Worm (Caenorhabditis elegans) whole organism, late embryonic: Measurements from ENCODE around the gene F44E5.15.

ENCODE experiments used
- F13H6.1 ChIP-seq: sonication (generic microtip); optimal IDR thresholded peaks from 2 replicates; lab custom pipeline; 2016; ENCODE audit warnings: missing genetic modification characterization, missing compliant biosample characterization
- K09A11.1 ChIP-seq: sonication (generic microtip); optimal IDR thresholded peaks from 2 replicates; lab custom pipeline; 2017; ENCODE audit warnings: antibody characterized with exemption, mild to moderate bottlenecking, missing genetic modification characterization, missing compliant biosample characterization; ENCODE audit not compliant: insufficient read depth
- T23F11.4 ChIP-seq: fragments of 200-800 bp; sonication (Bioruptor generic); optimal IDR thresholded peaks from 2 replicates; lab custom pipeline; 2018; ENCODE audit warnings: mild to moderate bottlenecking, missing genetic modification characterization, missing compliant biosample characterization
- Y22D7AL.16 ChIP-seq: sonication (generic microtip); optimal IDR thresholded peaks from 2 replicates; lab custom pipeline; 2016; ENCODE audit warnings: missing genetic modification characterization, missing compliant biosample characterization
- ceh-34 ChIP-seq: sonication (generic microtip); optimal IDR thresholded peaks from 2 replicates; lab custom pipeline; 2016; ENCODE audit warnings: mild to moderate bottlenecking, missing genetic modification characterization, missing compliant biosample characterization
- ceh-9 ChIP-seq: sonication (generic microtip); optimal IDR thresholded peaks from 2 replicates; lab custom pipeline; 2016; ENCODE audit warnings: mild to moderate bottlenecking, missing genetic modification characterization, inconsistent platforms, missing compliant biosample characterization
- dmd-4 ChIP-seq: sonication (generic microtip); optimal IDR thresholded peaks from 2 replicates; lab custom pipeline; 2016; ENCODE audit warnings: borderline replicate concordance, missing genetic modification characterization, missing compliant biosample characterization
- fkh-6 ChIP-seq: sonication (generic microtip); optimal IDR thresholded peaks from 2 replicates; lab custom pipeline; 2016; ENCODE audit warnings: missing genetic modification characterization, missing compliant biosample characterization
- hlh-13 ChIP-seq: fragments of 200-800 bp; sonication (Bioruptor generic); optimal IDR thresholded peaks from 2 replicates; lab custom pipeline; 2018; ENCODE audit warnings: mild to moderate bottlenecking, missing genetic modification characterization, missing compliant biosample characterization
- lim-6 ChIP-seq: sonication (generic microtip); optimal IDR thresholded peaks from 2 replicates; lab custom pipeline; 2016; ENCODE audit warnings: missing genetic modification characterization, missing compliant biosample characterization
- pqm-1 ChIP-seq: sonication (generic microtip); optimal IDR thresholded peaks from 2 replicates; lab custom pipeline; 2016; ENCODE audit warnings: missing genetic modification characterization, missing compliant biosample characterization
- sdc-2 ChIP-seq: sonication (generic microtip); optimal IDR thresholded peaks from 2 replicates; lab custom pipeline; 2016; ENCODE audit warnings: missing genotype, missing genetic modification characterization, missing compliant biosample characterization

- no peak for TF ChIP-seq K09A11.1 (tag; lab: Kevin White, UChicago)
- no peak for TF ChIP-seq lim-6 (tag; lab: Kevin White, UChicago)
- TF ChIP-seq T23F11.4 (GFP tag; lab: Kevin White, UChicago), result no peak
- TF ChIP-seq ceh-34, result no peak
- TF ChIP-seq Y22D7AL.16 (tag; lab: Kevin White, UChicago), result no peak
- no peak for TF ChIP-seq ceh-9 (tag; lab: Kevin White, UChicago)
- no peak for TF ChIP-seq fkh-6
- TF ChIP-seq dmd-4 (tag; lab: Kevin White, UChicago), result no peak
- TF ChIP-seq pqm-1, result no peak
- TF ChIP-seq hlh-13 (GFP tag; lab: Kevin White, UChicago), result no peak
- TF ChIP-seq F13H6.1, result no peak
- no peak for TF ChIP-seq sdc-2
Observed at ce11 chrII:11794392-11794791, 21.9 kb downstream of the F44E5.15 start.
